Fruit fly (Drosophila melanogaster): ENCODE data around the gene CG5280.

CG5280 gene

DNA sequence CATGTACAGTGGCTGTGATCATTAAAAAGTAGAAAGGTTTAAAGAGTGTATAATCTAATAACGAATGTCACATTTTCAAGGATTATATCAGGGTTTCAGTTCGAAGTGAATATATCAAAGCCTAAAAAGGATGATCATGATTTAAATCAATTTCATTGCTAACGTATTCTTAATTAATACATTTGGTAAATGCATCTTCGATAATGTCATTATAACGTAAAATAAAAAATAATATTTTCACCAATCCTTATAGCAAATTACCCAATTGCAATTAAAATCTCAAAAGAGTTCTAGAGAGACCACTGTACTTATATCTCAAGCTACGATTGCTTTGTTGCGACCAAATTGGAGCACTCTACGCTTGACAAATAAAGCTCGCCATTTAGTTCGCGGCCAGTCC lies 8.0 kb downstream of the CG5280 start:
- TF ChIP-seq CG8478 (optimal IDR thresholded peaks at IDR 0.05) (no peak), CTCF (optimal IDR thresholded peaks at IDR 0.05) (no peak)

- no peak for TF ChIP-seq CTCF (optimal IDR thresholded peaks at IDR 0.05)
- no peak for TF ChIP-seq CG8478 (optimal IDR thresholded peaks at IDR 0.05)
These were observed 8.5 kb downstream of the CG5280 start, which contains the start of gene CG13314 for dm6 chr3L:8981495-8981894. Gene CG13314, plus strand, starts transcription at chr3L:8981795.

DNA sequence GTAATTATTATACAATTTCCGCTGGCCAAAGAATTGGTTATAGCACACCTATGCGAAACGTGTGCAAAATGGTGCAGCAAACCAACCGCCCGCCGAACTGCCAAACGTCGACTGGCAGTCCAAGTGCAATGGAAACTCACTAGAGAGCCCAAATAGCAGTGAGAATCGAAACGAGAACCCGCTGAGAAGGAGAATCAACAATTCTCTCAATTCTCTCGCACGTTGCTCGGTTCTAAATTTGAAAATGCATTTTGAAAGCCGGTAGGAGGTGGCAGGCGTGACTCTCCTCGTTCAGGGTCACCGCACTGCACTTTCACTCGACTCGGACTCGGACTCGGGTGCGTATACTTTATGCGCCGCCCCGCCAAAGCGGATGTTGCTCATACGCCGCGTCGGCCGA lies 10.2 kb downstream of the CG5280 start, which contains the start of gene CG5644:
TSS of gene CG5644 (minus strand) at position 101 of the 400 bp plus-strand sequence.
- TF ChIP-seq CG8478 (optimal IDR thresholded peaks at IDR 0.05), result no peak
- TF ChIP-seq CTCF (optimal IDR thresholded peaks at IDR 0.05), result no peak

DNA sequence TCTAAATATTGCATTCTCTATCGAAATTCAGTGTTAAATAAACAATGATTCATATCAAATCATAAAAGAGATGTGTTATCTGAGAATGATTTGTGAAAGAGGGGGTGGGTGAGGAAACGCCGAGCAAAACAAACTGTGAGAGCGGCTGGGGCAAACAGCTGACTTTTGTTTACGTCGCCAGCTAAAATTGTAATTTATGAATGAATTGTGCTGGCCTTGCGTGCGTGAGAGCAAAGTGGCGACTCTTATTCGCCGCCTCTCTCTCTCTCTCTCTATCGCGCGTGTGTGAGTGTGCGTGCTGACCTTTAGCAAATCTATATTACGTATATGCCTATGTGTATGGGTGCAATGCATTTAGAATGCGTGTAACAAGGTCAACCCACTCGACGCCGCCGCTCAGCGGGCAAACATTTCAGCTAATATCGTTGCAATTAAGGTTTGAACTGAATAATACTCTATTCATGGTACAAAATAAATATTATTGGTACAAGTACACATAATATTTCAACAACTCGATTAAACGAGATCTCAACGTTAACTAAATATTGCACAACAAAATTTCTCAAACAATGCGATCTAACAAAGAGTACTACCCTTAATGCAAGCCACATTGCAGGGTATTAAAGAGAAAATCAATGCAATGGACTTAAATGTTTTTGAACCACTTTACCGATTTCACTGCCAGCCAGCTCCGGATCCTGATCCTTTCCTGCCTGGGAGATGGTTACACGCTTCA lies 11.2 kb downstream of the CG5280 start:
- no peak for TF ChIP-seq CG8478 (optimal IDR thresholded peaks at IDR 0.05)
- TF ChIP-seq CTCF (optimal IDR thresholded peaks at IDR 0.05), result no peak

DNA sequence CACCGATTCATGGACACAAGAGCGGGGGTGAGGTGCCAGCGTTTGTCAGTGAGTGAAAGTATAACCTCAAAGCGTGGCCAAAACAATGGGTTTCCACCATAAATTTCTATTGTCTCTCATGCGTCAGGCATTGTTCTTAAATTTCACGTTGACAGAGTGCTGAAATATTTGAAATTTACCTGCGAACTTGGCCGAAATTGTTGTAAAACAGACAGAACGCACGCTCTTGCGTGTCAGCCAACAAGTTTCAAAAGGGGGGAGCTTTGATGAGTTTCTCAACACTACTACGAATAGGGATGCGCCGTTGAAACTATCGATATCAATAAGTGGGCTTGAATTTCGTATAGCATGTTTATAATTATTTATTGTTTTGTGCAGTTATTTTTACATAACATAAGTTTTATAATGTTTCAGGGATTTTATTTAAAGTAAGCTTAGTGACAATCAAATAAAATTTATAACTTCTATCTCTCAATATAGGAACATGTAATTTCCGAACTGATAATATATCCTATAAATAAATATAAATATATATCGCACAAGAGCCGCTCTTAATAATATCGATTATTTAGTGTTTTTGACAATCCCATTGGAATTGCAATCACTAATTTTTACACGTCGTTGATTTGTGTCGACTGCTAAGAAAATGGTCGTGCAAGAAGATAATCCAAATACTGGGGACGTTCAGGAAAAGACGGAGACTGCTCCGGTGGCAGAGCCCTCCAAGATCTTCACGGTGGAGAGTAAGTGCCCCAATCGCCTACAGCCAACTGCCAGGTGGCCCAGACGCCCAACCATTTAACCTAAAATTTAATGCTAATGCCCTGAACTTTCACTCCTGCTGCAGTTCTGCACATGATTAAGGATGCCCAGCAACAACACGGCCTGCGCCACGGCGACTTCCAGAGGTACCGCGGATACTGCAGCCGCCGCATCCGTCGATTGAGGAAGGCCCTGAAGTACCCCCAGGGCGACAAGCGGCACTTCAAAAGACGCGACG lies 15.2 kb downstream of the CG5280 start, which contains the start of the genes pix and Srp68:
TSS of gene pix (minus strand) at position 288 of the 1,000 bp plus-strand sequence.
TSS of gene Srp68 (plus strand) at position 569 of the 1,000 bp plus-strand sequence.
- TF ChIP-seq CTCF (optimal IDR thresholded peaks at IDR 0.05), result no peak
- no peak for TF ChIP-seq CG8478 (optimal IDR thresholded peaks at IDR 0.05)

DNA sequence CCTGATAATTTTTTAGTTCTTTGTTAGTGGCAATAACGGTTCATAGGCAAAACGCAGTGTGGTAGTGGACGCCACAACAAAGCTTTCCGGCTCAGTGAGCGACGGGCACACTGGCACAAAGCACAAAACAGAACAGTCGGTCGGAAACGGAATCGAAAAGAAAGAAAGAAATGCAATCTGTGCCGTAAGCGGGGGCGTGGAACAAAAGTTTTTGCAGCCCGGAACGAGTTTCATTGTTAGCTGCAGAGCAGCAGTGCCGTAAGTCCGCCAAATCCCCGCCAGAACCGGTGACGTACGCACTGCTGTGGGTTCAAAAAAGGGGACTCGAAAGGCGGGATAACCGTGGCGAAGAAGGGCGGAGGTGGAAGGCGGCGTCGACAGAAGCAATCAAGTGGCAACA lies 21.6 kb downstream of the CG5280 start, which contains the start of gene CG5026:
TSS of gene CG5026 (plus strand) at position 92 of the 400 bp plus-strand sequence.
- TF ChIP-seq CTCF (optimal IDR thresholded peaks at IDR 0.05) (no peak), CG8478 (optimal IDR thresholded peaks at IDR 0.05) (no peak)

DNA sequence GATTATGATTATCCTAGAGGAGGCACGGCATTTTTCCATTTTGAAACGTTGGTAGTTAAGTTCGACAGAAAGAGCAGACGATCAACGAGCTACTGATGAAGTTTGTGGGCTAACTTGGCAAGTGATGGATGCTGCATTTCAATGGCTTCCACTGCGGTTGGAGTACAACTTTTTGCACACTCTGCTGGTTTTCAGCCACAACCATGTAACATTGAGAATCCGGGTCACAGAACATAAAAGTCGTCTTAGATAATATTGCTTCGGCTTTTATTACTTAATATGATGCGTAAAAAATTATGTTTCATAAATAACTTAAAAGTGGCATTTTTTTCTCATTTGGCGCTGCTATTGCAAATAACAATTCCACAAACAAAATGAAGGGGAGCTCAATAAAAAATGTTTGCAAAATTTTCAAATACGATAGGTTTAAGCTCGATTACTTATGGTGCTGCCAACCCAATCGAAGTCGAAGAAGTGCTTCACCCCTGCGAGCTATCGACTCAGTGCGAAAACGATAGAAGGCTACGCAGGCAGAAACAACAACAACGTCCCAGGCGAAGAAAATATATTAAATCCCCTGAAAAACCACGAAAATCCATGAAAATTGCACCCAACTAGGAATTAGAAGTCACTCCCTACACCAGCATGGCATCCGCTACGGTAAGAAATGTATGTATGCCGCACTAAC lies 23.6 kb downstream of the CG5280 start, which contains the start of the genes CG5653 and CG5021:
TSS of gene CG5653 (minus strand) at position 51 of the 688 bp plus-strand sequence.
TSS of gene CG5021 (plus strand) at position 506 of the 688 bp plus-strand sequence.
- no peak for TF ChIP-seq CG8478 (optimal IDR thresholded peaks at IDR 0.05)
- TF ChIP-seq CTCF (optimal IDR thresholded peaks at IDR 0.05), result no peak

DNA sequence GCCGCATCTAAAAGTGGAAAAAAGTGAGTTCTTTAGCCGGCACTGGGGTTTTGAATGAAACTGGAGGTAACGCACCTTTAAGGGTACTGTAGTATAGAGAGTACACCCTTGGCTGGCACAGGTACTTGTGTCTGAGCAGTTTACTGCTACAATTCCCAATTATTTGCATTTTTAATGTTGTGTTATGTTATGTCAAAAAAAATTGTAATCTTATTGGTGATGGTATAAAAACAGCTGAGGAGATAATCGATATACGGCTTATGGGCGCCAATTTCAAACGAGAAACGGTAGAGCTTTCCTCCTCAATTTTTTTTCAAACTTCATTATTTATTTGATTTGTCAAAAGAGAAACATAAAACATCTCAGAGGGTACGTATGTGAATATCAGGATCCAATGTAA lies 25.6 kb downstream of the CG5280 start, which contains the start of gene ValRS-m:
TSS of gene ValRS-m (minus strand) at position 312 of the 400 bp plus-strand sequence.
- TF ChIP-seq CTCF (optimal IDR thresholded peaks at IDR 0.05), result no peak
- no peak for TF ChIP-seq CG8478 (optimal IDR thresholded peaks at IDR 0.05)

DNA sequence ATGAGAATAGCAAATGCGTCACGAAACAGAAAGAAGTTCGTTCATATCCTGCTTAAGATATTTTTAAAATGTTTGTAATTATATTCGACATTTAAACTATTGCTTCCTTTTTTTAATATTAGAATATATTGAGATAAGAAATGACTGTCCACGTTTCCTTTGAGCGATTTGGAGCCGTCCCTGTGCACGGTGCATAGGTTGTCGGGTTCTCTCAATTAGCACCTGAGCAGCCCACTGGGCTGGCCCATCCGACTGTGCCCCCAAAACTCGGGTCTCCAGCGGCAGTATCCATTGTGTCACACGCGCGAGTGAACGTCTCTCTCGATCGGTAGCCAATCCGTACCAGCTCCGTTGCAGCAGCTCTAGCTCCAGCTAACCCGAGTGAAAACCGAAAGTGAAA lies 31.5 kb downstream of the CG5280 start, which contains the start of gene CG13313:
TSS of gene CG13313 (plus strand) at position 301 of the 400 bp plus-strand sequence.
- no peak for TF ChIP-seq CG8478 (optimal IDR thresholded peaks at IDR 0.05)
- no peak for TF ChIP-seq CTCF (optimal IDR thresholded peaks at IDR 0.05)

DNA sequence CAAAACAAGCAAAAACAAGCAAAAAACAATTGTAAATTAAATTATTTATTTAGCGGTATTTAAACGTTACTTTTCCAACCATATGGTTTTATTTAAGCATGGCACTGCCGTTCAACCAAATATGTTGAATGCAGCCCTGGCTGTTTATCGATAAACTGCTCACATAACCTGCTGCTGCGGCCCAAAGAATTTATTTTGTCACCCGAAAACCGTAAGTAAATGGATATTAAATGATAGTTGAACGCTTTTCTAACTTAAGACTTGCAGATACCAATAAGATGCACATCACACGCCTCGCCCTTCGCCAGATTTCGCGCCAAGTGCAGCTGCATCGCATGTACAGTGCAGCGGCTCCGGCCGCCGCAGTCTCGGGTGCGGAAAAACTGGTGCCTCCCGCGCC lies 33.4 kb downstream of the CG5280 start, which contains the start of gene mRpL12:
TSS of gene mRpL12 (plus strand) at position 123 of the 400 bp plus-strand sequence.
- TF ChIP-seq CG8478 (optimal IDR thresholded peaks at IDR 0.05) (no peak), CTCF (optimal IDR thresholded peaks at IDR 0.05) (no peak)

DNA sequence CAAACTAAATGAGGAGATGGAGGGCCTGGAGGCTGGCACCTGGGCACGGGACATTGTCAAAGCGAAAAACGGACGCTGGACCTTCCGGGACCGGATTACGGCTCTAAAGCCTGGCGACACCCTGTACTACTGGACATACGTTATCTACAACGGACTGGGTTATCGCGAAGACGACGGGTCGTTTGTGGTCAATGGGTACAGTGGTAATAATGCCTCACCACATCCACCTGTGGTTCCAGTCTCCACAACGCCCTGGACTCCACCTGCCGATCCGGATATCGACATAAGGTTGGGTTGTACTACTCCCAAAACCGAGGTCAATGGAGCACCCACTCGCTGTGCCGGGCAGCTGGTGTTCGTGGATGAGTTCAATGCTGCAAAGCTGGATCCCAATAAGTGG lies 34.8 kb downstream of the CG5280 start:
- TF ChIP-seq CTCF (optimal IDR thresholded peaks at IDR 0.05) (no peak), CG8478 (optimal IDR thresholded peaks at IDR 0.05) (no peak)

dm6 chr3L:8954648-8955033 lies 35.4 kb downstream of the CG5280 start, which contains the start of gene GNBP3:
Gene GNBP3, plus strand, starts transcription at chr3L:8955021.
- TF ChIP-seq CTCF (optimal IDR thresholded peaks at IDR 0.05) (no peak), CG8478 (optimal IDR thresholded peaks at IDR 0.05) (no peak)

DNA sequence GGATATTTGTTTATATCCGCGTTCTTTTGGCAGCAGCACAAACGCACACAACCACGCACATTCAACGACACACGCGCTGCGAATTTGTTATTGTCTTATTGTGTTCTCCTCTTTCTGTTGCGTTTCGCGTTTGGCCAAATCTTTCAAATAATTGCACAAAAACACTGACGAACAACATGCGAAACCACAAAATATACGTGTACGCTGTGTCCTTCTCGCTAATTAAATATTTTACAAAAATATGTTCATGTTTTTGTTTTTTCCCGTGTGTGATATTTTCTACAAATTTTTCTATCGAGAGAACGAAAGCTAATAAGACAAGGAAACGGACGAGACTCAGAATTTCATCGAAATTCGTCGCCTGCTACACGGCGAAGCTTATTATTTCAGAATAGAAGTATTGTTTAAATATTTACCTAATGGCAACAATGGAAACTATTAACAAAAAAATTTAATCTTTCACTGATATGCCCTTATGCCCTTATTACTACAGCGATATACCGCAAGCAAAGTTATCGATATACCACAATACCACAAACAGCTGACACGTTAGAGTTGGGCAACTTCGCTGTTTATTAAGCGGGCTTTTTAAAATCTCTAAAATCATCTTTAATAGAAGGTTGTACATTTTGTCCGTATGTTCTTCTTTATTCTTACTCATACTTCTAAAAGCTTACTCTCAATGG lies 35.9 kb downstream of the CG5280 start, which contains the start of the genes CG43783 and orb2:
TSS of gene CG43783 (minus strand) at position 311 of the 686 bp plus-strand sequence.
TSS of gene orb2 (minus strand) at position 502 of the 686 bp plus-strand sequence.
- TF ChIP-seq CTCF (optimal IDR thresholded peaks at IDR 0.05) (no peak), CG8478 (optimal IDR thresholded peaks at IDR 0.05) (no peak)

All from S2 (cell line).